Fruit fly (Drosophila melanogaster): ENCODE data around the gene CG6790.

CG6790 gene

dm6 chr3R:11561648-11562047 is 16.9 kb downstream of the CG6790 start:
- TF ChIP-seq Hr83 (GFP tag; optimal IDR thresholded peaks at IDR 0.05; ENCODE audit: poor library complexity, severe bottlenecking) (no peak), usp (GFP tag; optimal IDR thresholded peaks at IDR 0.05) (no peak)

- peak; percentile 62 for TF ChIP-seq br (GFP tag; optimal IDR thresholded peaks at IDR 0.05)
- TF ChIP-seq sage (GFP tag; optimal IDR thresholded peaks at IDR 0.05): no peak
- TF ChIP-seq rgr (GFP tag; optimal IDR thresholded peaks at IDR 0.05): peak; percentile 79
- peak; percentile 83 for TF ChIP-seq Vsx2 (GFP tag; optimal IDR thresholded peaks at IDR 0.05; ENCODE audit: partially characterized antibody)
- TF ChIP-seq jim (GFP tag; optimal IDR thresholded peaks at IDR 0.05): no peak
- TF ChIP-seq h (GFP tag; optimal IDR thresholded peaks at IDR 0.05): peak; percentile 79
- no peak for TF ChIP-seq Abd-B (GFP tag; optimal IDR thresholded peaks at IDR 0.05)
- TF ChIP-seq Dif (GFP tag; optimal IDR thresholded peaks at IDR 0.05; ENCODE audit: partially characterized antibody): no peak
- TF ChIP-seq Mio (GFP tag; optimal IDR thresholded peaks at IDR 0.05): no peak
- TF ChIP-seq Sp1 (GFP tag; optimal IDR thresholded peaks at IDR 0.05): peak; percentile 56
- TF ChIP-seq HLH106 (tag; optimal IDR thresholded peaks at IDR 0.05): peak; percentile 78
- TF ChIP-seq CG32264 (GFP tag; optimal IDR thresholded peaks at IDR 0.05): no peak
- peak; percentile 83 for TF ChIP-seq Hnf4 (GFP tag; optimal IDR thresholded peaks at IDR 0.05)
- TF ChIP-seq GATAd (GFP tag; optimal IDR thresholded peaks at IDR 0.05): peak; percentile 24
- TF ChIP-seq sv (GFP tag; optimal IDR thresholded peaks at IDR 0.05): peak; percentile 71
- TF ChIP-seq Dfd (GFP tag; optimal IDR thresholded peaks at IDR 0.05): no peak
- no peak for TF ChIP-seq N (GFP tag; optimal IDR thresholded peaks at IDR 0.05)
- peak; percentile 99 for TF ChIP-seq fru (GFP tag; optimal IDR thresholded peaks at IDR 0.05)
- TF ChIP-seq brk (GFP tag; optimal IDR thresholded peaks at IDR 0.05): peak; percentile 60
- no peak for TF ChIP-seq lola (GFP tag; optimal IDR thresholded peaks at IDR 0.05)
- TF ChIP-seq dsf (GFP tag; optimal IDR thresholded peaks at IDR 0.05; ENCODE audit: borderline replicate concordance): peak; percentile 59
- peak; percentile 59 for TF ChIP-seq psq (GFP tag; optimal IDR thresholded peaks at IDR 0.05)
- TF ChIP-seq Rel (GFP tag; optimal IDR thresholded peaks at IDR 0.05): no peak
- TF ChIP-seq Rel (tag; optimal IDR thresholded peaks at IDR 0.05): no peak
- peak; percentile 58 for TF ChIP-seq Hr83 (GFP tag; optimal IDR thresholded peaks at IDR 0.05; ENCODE audit: poor library complexity, severe bottlenecking)
- peak; percentile 36 for TF ChIP-seq CG9705 (GFP tag; optimal IDR thresholded peaks at IDR 0.05)
- peak; percentile 82 for TF ChIP-seq tai (GFP tag; optimal IDR thresholded peaks at IDR 0.05)
- TF ChIP-seq CrebA (GFP tag; optimal IDR thresholded peaks at IDR 0.05; ENCODE audit: borderline replicate concordance): no peak
- TF ChIP-seq foxo (GFP tag; optimal IDR thresholded peaks at IDR 0.05): peak in 1 of 2 experiments; percentile 82
- no peak for TF ChIP-seq Myc (optimal IDR thresholded peaks at IDR 0.05)
- TF ChIP-seq dl (GFP tag; optimal IDR thresholded peaks at IDR 0.05; ENCODE audit: insufficient read depth in 1 of 2, partially characterized antibody in 2 of 2): peak in 1 of 2 experiments; percentile 52
- peak; percentile 35 for TF ChIP-seq dmrt93B (GFP tag; optimal IDR thresholded peaks at IDR 0.05)
- TF ChIP-seq OdsH (GFP tag; optimal IDR thresholded peaks at IDR 0.05): peak; percentile 65
- peak; percentile 69 for TF ChIP-seq woc (GFP tag; optimal IDR thresholded peaks at IDR 0.05)
- TF ChIP-seq ey (GFP tag; optimal IDR thresholded peaks at IDR 0.05): peak; percentile 77
- no peak for TF ChIP-seq usp (GFP tag; optimal IDR thresholded peaks at IDR 0.05)
- peak; percentile 68 for TF ChIP-seq Jra (GFP tag; optimal IDR thresholded peaks at IDR 0.05)
- no peak for TF ChIP-seq pan (optimal IDR thresholded peaks at IDR 0.05)
Measured at dm6 chr3R:11557492-11557965, 21.0 kb downstream of the CG6790 start, which contains the start of gene CG10898. TSS of gene CG10898 (plus strand) at chr3R:11557776.

- TF ChIP-seq CrebA (GFP tag; optimal IDR thresholded peaks at IDR 0.05; ENCODE audit: borderline replicate concordance) (no peak), Dfd (GFP tag; optimal IDR thresholded peaks at IDR 0.05) (peak; percentile 88), Hr83 (GFP tag; optimal IDR thresholded peaks at IDR 0.05; ENCODE audit: poor library complexity, severe bottlenecking) (no peak), usp (GFP tag; optimal IDR thresholded peaks at IDR 0.05) (no peak)
Measured at dm6 chr3R:11554982-11555381, 23.6 kb downstream of the CG6790 start.

Data from whole organism, wandering third instar larva.